Worm (Caenorhabditis elegans) whole organism, young adult: ENCODE results near the gene gpx-5.

Experiments used
- Y67H2A.10 ChIP-seq: fragments of 200-800 bp; sonication (Bioruptor generic); conservative IDR thresholded peaks from 2 replicates; pipeline ENCODE4 v1.3.6; 2022; ENCODE audit warnings: missing genetic modification reagents, missing genetic modification characterization, missing compliant biosample characterization
- cebp-2 ChIP-seq: fragments of 200-800 bp; sonication (Bioruptor generic); IDR thresholded peaks from 2 replicates; pipeline ENCODE4 v1.3.6; 2022; ENCODE audit warnings: missing genetic modification characterization, missing compliant biosample characterization
- die-1 ChIP-seq: sonication (generic microtip); optimal IDR thresholded peaks from 2 replicates; lab custom pipeline; 2016; ENCODE audit warnings: missing genotype, mild to moderate bottlenecking, missing genetic modification characterization, missing compliant biosample characterization
- let-526 ChIP-seq: fragments of 200-800 bp; sonication (Bioruptor generic); IDR thresholded peaks from 2 replicates; pipeline ENCODE4 v1.3.6; 2022; ENCODE audit warnings: missing genetic modification reagents, missing genetic modification characterization, missing compliant biosample characterization
- lin-35 ChIP-seq, 3 experiments: fragments of 150-350 bp in 2 of 3; sonication (generic microtip) in 1 of 3; optimal IDR thresholded peaks; 2 replicates each; lab custom pipeline; 2014 to 2018; ENCODE audit warnings: missing biosample characterization in 3 of 3, missing genetic modification characterization in 3 of 3, missing genetic modification reagents in 3 of 3
- lsy-27 ChIP-seq: sonication (generic microtip); optimal IDR thresholded peaks from 2 replicates; lab custom pipeline; 2017; ENCODE audit warnings: missing genetic modification characterization, mild to moderate bottlenecking, missing compliant biosample characterization, antibody characterized with exemption, missing genotype, borderline replicate concordance; ENCODE audit not compliant: insufficient read depth
- pha-4 ChIP-seq: fragments of 150-350 bp; sonication (generic microtip); optimal IDR thresholded peaks from 2 replicates; lab custom pipeline; 2014; ENCODE audit warnings: missing biosample characterization, missing genetic modification reagents, missing genetic modification characterization
- somi-1 ChIP-seq: fragments of 200-800 bp; sonication (Bioruptor generic); optimal IDR thresholded peaks from 2 replicates; lab custom pipeline; 2018; ENCODE audit warnings: mild to moderate bottlenecking, missing genetic modification characterization, missing compliant biosample characterization

DNA sequence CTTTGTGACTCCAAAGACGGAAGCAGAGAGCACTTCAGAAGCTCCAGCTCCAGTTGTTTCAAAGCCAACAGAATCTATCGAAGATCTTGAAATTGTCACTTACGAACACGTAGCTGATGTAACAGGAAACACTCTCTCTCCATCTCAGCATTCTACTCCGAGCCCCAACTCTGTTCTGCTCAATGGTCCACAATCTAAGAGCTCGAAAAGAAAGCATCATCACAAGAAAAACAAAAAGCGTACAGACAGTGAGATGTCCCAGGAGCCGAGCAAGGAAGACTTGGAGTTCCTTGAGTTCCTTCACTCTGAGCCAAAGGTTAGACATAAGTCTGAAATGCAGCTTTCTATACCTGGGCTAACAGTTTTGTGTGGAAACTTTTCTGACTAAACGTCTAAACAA is 28.4 kb upstream of the gpx-5 start:
- TF ChIP-seq Y67H2A.10 (GFP tag; lab: Robert Waterston, UW): no peak
- TF ChIP-seq lsy-27 (tag; lab: Kevin White, UChicago): no peak
- no peak for TF ChIP-seq die-1
- TF ChIP-seq let-526 (GFP tag; lab: Robert Waterston, UW): no peak
- TF ChIP-seq lin-35 (GFP tag; optimal IDR thresholded peaks at IDR 0.05; lab: Kevin White, UChicago): no peak
- no peak for TF ChIP-seq pha-4
- TF ChIP-seq cebp-2 (GFP tag; lab: Robert Waterston, UW): no peak
- TF ChIP-seq somi-1: no peak
